Fruit fly (Drosophila melanogaster) whole organism, embryonic: ENCODE measurements around the gene Patsas.
A peak's percentile ranks its signal among the peaks of the same experiment; 100 is the strongest.

Experiments
- B-H2 ChIP-seq: fragments of 200-800 bp; sonication (Bioruptor generic); optimal IDR thresholded peaks from 2 replicates; lab custom pipeline; 2018; ENCODE audit warnings: missing biosample characterization, mild to moderate bottlenecking, missing genetic modification characterization
- Blimp-1 ChIP-seq: fragments of 200-800 bp; sonication (Bioruptor generic); optimal IDR thresholded peaks from 3 replicates; lab custom pipeline; 2018; ENCODE audit warnings: missing biosample characterization, missing genetic modification characterization, mild to moderate bottlenecking, moderate library complexity, missing genetic modification reagents
- CG13775 ChIP-seq: fragments of 200-800 bp; sonication (Bioruptor generic); optimal IDR thresholded peaks from 3 replicates; lab custom pipeline; 2017; ENCODE audit warnings: missing biosample characterization, mild to moderate bottlenecking, missing genetic modification characterization
- CG1529 ChIP-seq: fragments of 200-800 bp; sonication (Bioruptor generic); optimal IDR thresholded peaks from 3 replicates; lab custom pipeline; 2018; ENCODE audit warnings: missing biosample characterization, missing genetic modification characterization
- CG16863 ChIP-seq: fragments of 200-800 bp; sonication (Bioruptor generic); optimal IDR thresholded peaks from 3 replicates; lab custom pipeline; 2016; ENCODE audit warnings: missing biosample characterization, missing genetic modification characterization
- CG17359 ChIP-seq: fragments of 200-800 bp; sonication (Bioruptor generic); optimal IDR thresholded peaks from 3 replicates; lab custom pipeline; 2018; ENCODE audit warnings: missing biosample characterization, mild to moderate bottlenecking, missing genetic modification characterization, moderate library complexity
- CG17829 ChIP-seq: fragments of 200-800 bp; optimal IDR thresholded peaks from 2 replicates; lab custom pipeline; 2019; ENCODE audit warnings: missing biosample characterization, mild to moderate bottlenecking, missing genetic modification characterization, moderate library complexity
- CG18262 ChIP-seq: fragments of 200-800 bp; optimal IDR thresholded peaks from 3 replicates; lab custom pipeline; 2019; ENCODE audit warnings: missing biosample characterization, mild to moderate bottlenecking, missing genetic modification characterization, moderate library complexity
- CG2712 ChIP-seq: fragments of 200-800 bp; optimal IDR thresholded peaks from 3 replicates; lab custom pipeline; 2019; ENCODE audit warnings: missing biosample characterization, mild to moderate bottlenecking, missing genetic modification characterization, moderate library complexity
- CG30020 ChIP-seq: fragments of 200-800 bp; optimal IDR thresholded peaks from 2 replicates; lab custom pipeline; 2019; ENCODE audit warnings: missing biosample characterization, mild to moderate bottlenecking, missing genetic modification characterization, moderate library complexity
- CG31224 ChIP-seq: fragments of 200-800 bp; sonication (Bioruptor generic); IDR thresholded peaks from 2 replicates; pipeline ENCODE4 v1.3.6; 2022; ENCODE audit warnings: missing biosample characterization, missing genetic modification characterization
- CG31441 ChIP-seq: fragments of 200-800 bp; sonication (Bioruptor generic); IDR thresholded peaks from 2 replicates; pipeline ENCODE4 v1.3.6; 2022; ENCODE audit warnings: missing biosample characterization, missing genetic modification characterization
- CG3163 ChIP-seq: fragments of 200-800 bp; sonication (Bioruptor generic); optimal IDR thresholded peaks from 3 replicates; lab custom pipeline; 2016; ENCODE audit warnings: missing biosample characterization, missing genetic modification characterization
- CG33557 ChIP-seq: fragments of 200-800 bp; sonication (Bioruptor generic); optimal IDR thresholded peaks from 2 replicates; lab custom pipeline; 2019; ENCODE audit warnings: missing biosample characterization, mild to moderate bottlenecking, missing genetic modification characterization, moderate library complexity
- CG3995 ChIP-seq: fragments of 200-800 bp; sonication (Bioruptor generic); optimal IDR thresholded peaks from 3 replicates; lab custom pipeline; 2016; ENCODE audit warnings: missing biosample characterization, missing genetic modification characterization
- CG7963 ChIP-seq: fragments of 200-800 bp; sonication (Bioruptor generic); IDR thresholded peaks from 3 replicates; pipeline ENCODE4 v1.3.6; 2022; ENCODE audit warnings: missing biosample characterization, missing genetic modification characterization; ENCODE audit not compliant: partially characterized antibody
- CG8281 ChIP-seq: fragments of 200-800 bp; sonication (Bioruptor generic); optimal IDR thresholded peaks from 2 replicates; lab custom pipeline; 2018; ENCODE audit warnings: missing biosample characterization, mild to moderate bottlenecking, missing genetic modification characterization, moderate library complexity
- CG8765 ChIP-seq: fragments of 200-800 bp; sonication (Bioruptor generic); IDR thresholded peaks from 2 replicates; pipeline ENCODE4 v1.3.6; 2022; ENCODE audit warnings: missing biosample characterization, missing genetic modification characterization
- CG8924 ChIP-seq: fragments of 200-800 bp; optimal IDR thresholded peaks from 3 replicates; lab custom pipeline; 2019; ENCODE audit warnings: missing biosample characterization, mild to moderate bottlenecking, missing genetic modification characterization, moderate library complexity
- Chrac-16 ChIP-seq: fragments of 200-800 bp; sonication (Bioruptor generic); optimal IDR thresholded peaks from 3 replicates; lab custom pipeline; 2016; ENCODE audit warnings: missing biosample characterization, missing genetic modification characterization
- D ChIP-seq, 2 experiments: fragments of 200-800 bp in 1 of 2; fragments of >200 bp in 1 of 2; sonication (Bioruptor generic) in 1 of 2; optimal IDR thresholded peaks; 2 replicates in 1 of 2; 3 replicates in 1 of 2; lab custom pipeline; 2017; ENCODE audit warnings: mild to moderate bottlenecking in 1 of 2, missing biosample characterization in 1 of 2, missing genetic modification characterization in 1 of 2, missing genetic modification reagents in 1 of 2
- Deaf1 ChIP-seq: fragments of 200-800 bp; optimal IDR thresholded peaks from 3 replicates; lab custom pipeline; 2019; ENCODE audit warnings: missing biosample characterization, mild to moderate bottlenecking, missing genetic modification characterization, moderate library complexity
- Drgx ChIP-seq: fragments of 200-800 bp; sonication (Bioruptor generic); IDR thresholded peaks from 2 replicates; pipeline ENCODE4 v1.3.6; 2022; ENCODE audit warnings: missing biosample characterization, missing genetic modification characterization
- Hey ChIP-seq: fragments of 200-800 bp; sonication (Bioruptor generic); optimal IDR thresholded peaks from 3 replicates; lab custom pipeline; 2018; ENCODE audit warnings: missing biosample characterization, mild to moderate bottlenecking, missing genetic modification characterization
- Myb ChIP-seq: fragments of 200-800 bp; sonication (Bioruptor generic); optimal IDR thresholded peaks from 2 replicates; lab custom pipeline; 2016; ENCODE audit warnings: missing biosample characterization, missing genetic modification characterization
- Poxn ChIP-seq: fragments of 200-800 bp; sonication (Bioruptor generic); IDR thresholded peaks from 2 replicates; pipeline ENCODE4 v1.3.6; 2022; ENCODE audit warnings: missing biosample characterization, missing genetic modification characterization
- Ravus ChIP-seq: fragments of 200-800 bp; sonication (Bioruptor generic); IDR thresholded peaks from 2 replicates; pipeline ENCODE4 v1.3.6; 2022; ENCODE audit warnings: missing biosample characterization, missing genetic modification characterization
- Sox102F ChIP-seq: fragments of 200-800 bp; sonication (Bioruptor generic); optimal IDR thresholded peaks from 2 replicates; lab custom pipeline; 2018; ENCODE audit warnings: missing biosample characterization, mild to moderate bottlenecking, missing genetic modification characterization, moderate library complexity
- ac ChIP-seq: fragments of 200-800 bp; sonication (Bioruptor generic); optimal IDR thresholded peaks from 3 replicates; lab custom pipeline; 2017; ENCODE audit warnings: missing biosample characterization, mild to moderate bottlenecking, missing genetic modification characterization
- aop ChIP-seq: fragments of 200-800 bp; sonication (Bioruptor generic); IDR thresholded peaks from 2 replicates; pipeline ENCODE4 v1.3.6; 2022; ENCODE audit warnings: missing biosample characterization, missing genetic modification characterization
- bsh ChIP-seq, 2 experiments: fragments of 200-800 bp; sonication (Bioruptor generic); optimal IDR thresholded peaks; 2 replicates each; lab custom pipeline; 2017 to 2018; ENCODE audit warnings: mild to moderate bottlenecking in 2 of 2, missing biosample characterization in 2 of 2, missing genetic modification characterization in 2 of 2, moderate library complexity in 1 of 2
- ci ChIP-seq: fragments of 200-800 bp; sonication (Bioruptor generic); IDR thresholded peaks from 3 replicates; pipeline ENCODE4 v1.3.6; 2022; ENCODE audit warnings: missing biosample characterization, missing genetic modification characterization
- dmrt11E ChIP-seq: fragments of 200-800 bp; sonication (Bioruptor generic); optimal IDR thresholded peaks from 3 replicates; lab custom pipeline; 2018; ENCODE audit warnings: missing biosample characterization, mild to moderate bottlenecking, missing genetic modification characterization, moderate library complexity
- dmrt99B ChIP-seq: fragments of 200-800 bp; sonication (Bioruptor generic); optimal IDR thresholded peaks from 2 replicates; lab custom pipeline; 2018; ENCODE audit warnings: missing biosample characterization, mild to moderate bottlenecking, missing genetic modification characterization, moderate library complexity
- ewg ChIP-seq: fragments of 200-800 bp; sonication (Bioruptor generic); optimal IDR thresholded peaks from 3 replicates; lab custom pipeline; 2017; ENCODE audit warnings: mild to moderate bottlenecking, missing biosample characterization, missing genetic modification reagents, missing genetic modification characterization
- fd102C ChIP-seq: fragments of 200-800 bp; sonication (Bioruptor generic); optimal IDR thresholded peaks from 2 replicates; lab custom pipeline; 2018; ENCODE audit warnings: missing biosample characterization, mild to moderate bottlenecking, missing genetic modification characterization, moderate library complexity
- gsb-n ChIP-seq: fragments of 200-800 bp; sonication (Bioruptor generic); optimal IDR thresholded peaks from 3 replicates; lab custom pipeline; 2018; ENCODE audit warnings: missing biosample characterization, mild to moderate bottlenecking, missing genetic modification characterization
- jigr1 ChIP-seq: fragments of 200-800 bp; sonication (Bioruptor generic); IDR thresholded peaks from 3 replicates; pipeline ENCODE4 v1.3.6; 2022; ENCODE audit warnings: missing biosample characterization, missing genetic modification characterization
- kay ChIP-seq: fragments of 200-800 bp; sonication (Bioruptor generic); optimal IDR thresholded peaks from 2 replicates; lab custom pipeline; 2016; ENCODE audit warnings: missing biosample characterization, missing genetic modification characterization
- lbe ChIP-seq: fragments of 200-800 bp; sonication (Bioruptor generic); optimal IDR thresholded peaks from 2 replicates; lab custom pipeline; 2016; ENCODE audit warnings: missing biosample characterization, mild to moderate bottlenecking, missing genetic modification characterization
- lola ChIP-seq, 3 experiments: fragments of >200 bp in 2 of 3; fragments of 200-800 bp in 1 of 3; sonication (Bioruptor generic) in 1 of 3; optimal IDR thresholded peaks; 2 replicates each; lab custom pipeline; 2017 to 2019; ENCODE audit warnings: missing biosample characterization in 3 of 3, missing genetic modification characterization in 3 of 3, mild to moderate bottlenecking in 1 of 3, moderate library complexity in 1 of 3
- mirr ChIP-seq: fragments of 200-800 bp; sonication (Bioruptor generic); optimal IDR thresholded peaks from 3 replicates; lab custom pipeline; 2018; ENCODE audit warnings: missing biosample characterization, mild to moderate bottlenecking, missing genetic modification characterization
- nerfin-1 ChIP-seq: fragments of 200-800 bp; sonication (Bioruptor generic); optimal IDR thresholded peaks from 3 replicates; lab custom pipeline; 2019; ENCODE audit warnings: missing biosample characterization, mild to moderate bottlenecking, missing genetic modification characterization, moderate library complexity
- pan ChIP-seq, 4 experiments: fragments of >200 bp in 3 of 4; fragments of 200-800 bp in 1 of 4; sonication (Bioruptor generic) in 1 of 4; optimal IDR thresholded peaks in 3 of 4; IDR thresholded peaks in 1 of 4; 2 replicates each; pipeline versions ENCODE4 v1.3.6 to Lab custom; 2017 to 2022; ENCODE audit warnings: missing biosample characterization in 2 of 4, missing genetic modification characterization in 2 of 4, mixed read lengths in 1 of 4
- phol ChIP-seq: fragments of 200-800 bp; sonication (Bioruptor generic); optimal IDR thresholded peaks from 3 replicates; lab custom pipeline; 2018; ENCODE audit warnings: missing biosample characterization, mild to moderate bottlenecking, missing genetic modification characterization, moderate library complexity
- pzg ChIP-seq: fragments of 200-800 bp; sonication (Bioruptor generic); optimal IDR thresholded peaks from 3 replicates; lab custom pipeline; 2018; ENCODE audit warnings: missing biosample characterization, mild to moderate bottlenecking, missing genetic modification characterization, moderate library complexity
- slou ChIP-seq: fragments of 200-800 bp; sonication (Bioruptor generic); optimal IDR thresholded peaks from 3 replicates; lab custom pipeline; 2016; ENCODE audit warnings: missing biosample characterization, missing genetic modification characterization
- yki ChIP-seq: fragments of >200 bp; optimal IDR thresholded peaks from 3 replicates; lab custom pipeline; 2018

The Patsas gene

dm6 chr2L:12065683-12066386, 37.2 kb downstream of the Patsas start (continued):
- no peak for TF ChIP-seq CG16863 (GFP tag; lab: Kevin White, UChicago)
- peak; percentile 13 for TF ChIP-seq CG30020
- TF ChIP-seq kay (GFP tag; lab: Kevin White, UChicago) = no peak
- peak; percentile 47 for TF ChIP-seq nerfin-1
- TF ChIP-seq Drgx = peak; percentile 94
- TF ChIP-seq Ravus (GFP tag; lab: Robert Waterston, UW) = no peak
- TF ChIP-seq aop = no peak
- TF ChIP-seq CG2712 (tag; lab: Kevin White, UChicago) = peak; percentile 75
- peak; percentile 71 for TF ChIP-seq CG3163 (GFP tag; lab: Kevin White, UChicago)
- TF ChIP-seq mirr (GFP tag; lab: Kevin White, UChicago) = no peak
- TF ChIP-seq CG31224 = no peak
- no peak for TF ChIP-seq CG7963 (GFP tag; lab: Robert Waterston, UW)
- no peak for TF ChIP-seq ac (GFP tag; lab: Kevin White, UChicago)
- peak; percentile 72 for TF ChIP-seq gsb-n (tag; lab: Kevin White, UChicago)
- peak; percentile 30 for TF ChIP-seq CG17359 (tag; lab: Kevin White, UChicago)
- TF ChIP-seq Deaf1 = no peak
- no peak for TF ChIP-seq D (optimal IDR thresholded peaks at IDR 0.05; lab: Kevin White, UChicago)
- peak; percentile 46 for TF ChIP-seq D (GFP tag; optimal IDR thresholded peaks at IDR 0.05; lab: Kevin White, UChicago)
- TF ChIP-seq Poxn (GFP tag; lab: Robert Waterston, UW) = no peak
- peak; percentile 12 for TF ChIP-seq CG13775 (GFP tag; lab: Kevin White, UChicago)
- no peak for TF ChIP-seq slou (GFP tag; lab: Kevin White, UChicago)
- TF ChIP-seq Myb (GFP tag; lab: Kevin White, UChicago) = no peak
- TF ChIP-seq pan (optimal IDR thresholded peaks at IDR 0.05; lab: Kevin White, UChicago) = no peak
- TF ChIP-seq pan (GFP tag; optimal IDR thresholded peaks at IDR 0.05 in 1 of 2, IDR thresholded peaks at IDR 0.05 in 1 of 2) = no peak
- no peak for TF ChIP-seq CG3995 (GFP tag; lab: Kevin White, UChicago)
- peak; percentile 79 for TF ChIP-seq CG18262 (tag; lab: Kevin White, UChicago)
- peak; percentile 71 for TF ChIP-seq CG17829 (tag; lab: Kevin White, UChicago)
- TF ChIP-seq CG31441 = peak; percentile 68
- no peak for TF ChIP-seq pzg (GFP tag; lab: Kevin White, UChicago)
- TF ChIP-seq Blimp-1 (GFP tag; lab: Kevin White, UChicago) = peak; percentile 90
- no peak for TF ChIP-seq jigr1 (GFP tag; lab: Robert Waterston, UW)
- peak in 1 of 3 experiments; percentile 74 for TF ChIP-seq lola (GFP tag; optimal IDR thresholded peaks at IDR 0.05; lab: Kevin White, UChicago)
- TF ChIP-seq phol = peak; percentile 68
- TF ChIP-seq CG8765 (GFP tag; lab: Robert Waterston, UW) = no peak
- peak; percentile 83 for TF ChIP-seq dmrt11E
- peak; percentile 24 for TF ChIP-seq CG1529 (GFP tag; lab: Kevin White, UChicago)
- peak; percentile 53 for TF ChIP-seq CG8924
- peak; percentile 12 for TF ChIP-seq Chrac-16
- TF ChIP-seq ci (GFP tag; lab: Robert Waterston, UW) = no peak
- TF ChIP-seq B-H2 (GFP tag; lab: Kevin White, UChicago) = no peak
- no peak for TF ChIP-seq CG8281
- TF ChIP-seq bsh (GFP tag; optimal IDR thresholded peaks at IDR 0.05; lab: Kevin White, UChicago) = peak; percentile 64 to 92
- TF ChIP-seq dmrt99B (tag; lab: Kevin White, UChicago) = peak; percentile 67
- peak; percentile 71 for TF ChIP-seq lbe (GFP tag; lab: Kevin White, UChicago)
- TF ChIP-seq fd102C (GFP tag; lab: Kevin White, UChicago) = no peak
- peak; percentile 57 for TF ChIP-seq Sox102F (GFP tag; lab: Kevin White, UChicago)
- TF ChIP-seq Hey (tag; lab: Kevin White, UChicago) = no peak
- peak; percentile 10 for TF ChIP-seq ewg (GFP tag; lab: Kevin White, UChicago)
- peak; percentile 78 for TF ChIP-seq CG33557 (GFP tag; lab: Kevin White, UChicago)
- no peak for TF ChIP-seq yki (lab: Kevin White, UChicago)
